Worm (Caenorhabditis elegans): ENCODE measurements around the gene F13B12.4.

ce11 chrIV:10437114-10437513 is 12.6 kb downstream of the F13B12.4 start:
- no peak for TF ChIP-seq elt-3 (tag; optimal IDR thresholded peaks at IDR 0.05)
- no peak for TF ChIP-seq fos-1 (tag; optimal IDR thresholded peaks at IDR 0.05)
- TF ChIP-seq ceh-82 (tag; optimal IDR thresholded peaks at IDR 0.05), result no peak
- no peak for TF ChIP-seq ztf-4 (tag; optimal IDR thresholded peaks at IDR 0.05)
- TF ChIP-seq daf-12 (tag; optimal IDR thresholded peaks at IDR 0.05), result no peak
- no peak for TF ChIP-seq snpc-4 (tag; optimal IDR thresholded peaks at IDR 0.05)
- TF ChIP-seq unc-39 (tag; optimal IDR thresholded peaks at IDR 0.05), result no peak
- no peak for TF ChIP-seq hmg-11 (tag; optimal IDR thresholded peaks at IDR 0.05)
- no peak for TF ChIP-seq nhr-25 (tag; optimal IDR thresholded peaks at IDR 0.05)
- TF ChIP-seq mdl-1 (tag; optimal IDR thresholded peaks at IDR 0.05), result no peak
